Worm (Caenorhabditis elegans): ENCODE data around the gene K02C4.3.
A peak's percentile ranks its signal among the peaks of the same experiment; 100 is the strongest.

Gene K02C4.3

ce11 chrII:8034617-8035016, 52.0 kb downstream of the K02C4.3 start:
- no peak for TF ChIP-seq fkh-4 (tag; optimal IDR thresholded peaks at IDR 0.05; ENCODE audit: borderline replicate concordance)
- no peak for TF ChIP-seq lin-13 (GFP tag; optimal IDR thresholded peaks at IDR 0.05)
- TF ChIP-seq pax-3 (tag; optimal IDR thresholded peaks at IDR 0.05): no peak
- TF ChIP-seq fkh-10 (GFP tag; optimal IDR thresholded peaks at IDR 0.05): no peak
- TF ChIP-seq unc-98 (GFP tag; IDR thresholded peaks at IDR 0.05): no peak
- no peak for TF ChIP-seq lin-15B (tag; optimal IDR thresholded peaks at IDR 0.05)
- no peak for TF ChIP-seq dsc-1 (tag; optimal IDR thresholded peaks at IDR 0.05)
- no peak for TF ChIP-seq nhr-11 (tag; optimal IDR thresholded peaks at IDR 0.05)
- no peak for TF ChIP-seq mep-1 (tag; optimal IDR thresholded peaks at IDR 0.05)
- no peak for TF ChIP-seq ama-1 (optimal IDR thresholded peaks at IDR 0.05)
- TF ChIP-seq C04F5.9 (tag; optimal IDR thresholded peaks at IDR 0.05): no peak
- no peak for TF ChIP-seq jun-1 (tag; optimal IDR thresholded peaks at IDR 0.05)
- TF ChIP-seq ztf-11 (tag; optimal IDR thresholded peaks at IDR 0.05): no peak
- no peak for TF ChIP-seq ceh-8 (GFP tag; optimal IDR thresholded peaks at IDR 0.05)
- TF ChIP-seq unc-130 (tag; optimal IDR thresholded peaks at IDR 0.05): no peak
- TF ChIP-seq grh-1 (GFP tag; IDR thresholded peaks at IDR 0.05): no peak

- no peak for TF ChIP-seq pqm-1 (tag; optimal IDR thresholded peaks at IDR 0.05)
- no peak for TF ChIP-seq tbx-2 (tag; optimal IDR thresholded peaks at IDR 0.05)
- no peak for TF ChIP-seq egl-27 (tag; optimal IDR thresholded peaks at IDR 0.05)
- peak in 1 of 2 experiments; percentile 21 for TF ChIP-seq lin-35 (GFP tag; optimal IDR thresholded peaks at IDR 0.05)
- TF ChIP-seq lin-14 (GFP tag; optimal IDR thresholded peaks at IDR 0.05): peak; percentile 51
- TF ChIP-seq lsy-2 (tag; optimal IDR thresholded peaks at IDR 0.05): peak in 1 of 2 experiments; percentile 8
- TF ChIP-seq efl-1 (optimal IDR thresholded peaks at IDR 0.05): no peak
- TF ChIP-seq efl-1 (GFP tag; optimal IDR thresholded peaks at IDR 0.05 in 1 of 2): peak in 1 of 2 experiments; percentile 16
- peak; percentile 26 for TF ChIP-seq blmp-1 (tag; optimal IDR thresholded peaks at IDR 0.05)
- TF ChIP-seq lin-39 (tag; optimal IDR thresholded peaks at IDR 0.05): no peak
- peak; percentile 6 for TF ChIP-seq mep-1 (tag; optimal IDR thresholded peaks at IDR 0.05)
Observed at ce11 chrII:8034008-8034407, 52.6 kb downstream of the K02C4.3 start.

- TF ChIP-seq fos-1 (tag; optimal IDR thresholded peaks at IDR 0.05) (no peak), sptf-1 (tag; optimal IDR thresholded peaks at IDR 0.05) (no peak), ceh-63 (GFP tag; optimal IDR thresholded peaks at IDR 0.05) (no peak), elt-2 (tag; optimal IDR thresholded peaks at IDR 0.05) (peak; percentile 53)
Observed at ce11 chrII:8032657-8033056, 54.0 kb downstream of the K02C4.3 start, which contains the start of gene nrf-6. TSS of gene nrf-6 (minus strand) at chrII:8032708.
